Worm (Caenorhabditis elegans) whole organism, L2 larva: Measurements from ENCODE around the gene C45B11.6.

ENCODE experiments used
- ama-1 ChIP-seq: fragments of 150-350 bp; optimal IDR thresholded peaks from 2 replicates; lab custom pipeline; 2018; ENCODE audit warnings: inconsistent platforms
- ceh-82 ChIP-seq: fragments of 150-350 bp; optimal IDR thresholded peaks from 2 replicates; lab custom pipeline; 2014; ENCODE audit warnings: missing biosample characterization, missing genetic modification characterization
- gmeb-1 ChIP-seq: fragments of 150-350 bp; optimal IDR thresholded peaks from 2 replicates; lab custom pipeline; 2014; ENCODE audit warnings: missing biosample characterization, missing genetic modification characterization
- nhr-21 ChIP-seq: fragments of 150-350 bp; optimal IDR thresholded peaks from 2 replicates; lab custom pipeline; 2014; ENCODE audit warnings: missing biosample characterization, missing genetic modification characterization
- nhr-25 ChIP-seq: fragments of 150-350 bp; sonication (generic microtip); optimal IDR thresholded peaks from 3 replicates; lab custom pipeline; 2014; ENCODE audit warnings: missing biosample characterization, missing genetic modification characterization
- nhr-77 ChIP-seq: fragments of 150-350 bp; optimal IDR thresholded peaks from 2 replicates; lab custom pipeline; 2014; ENCODE audit warnings: missing biosample characterization, missing genetic modification characterization
- sma-9 ChIP-seq, 2 experiments: fragments of 150-350 bp in 1 of 2; sonication (generic microtip) in 1 of 2; optimal IDR thresholded peaks; 2 replicates each; lab custom pipeline; 2014 to 2016; ENCODE audit warnings: missing genetic modification characterization in 2 of 2, mild to moderate bottlenecking in 1 of 2, missing biosample characterization in 1 of 2, missing compliant biosample characterization in 1 of 2, missing genetic modification reagents in 1 of 2, moderate library complexity in 1 of 2
- snpc-4 ChIP-seq: fragments of 150-350 bp; optimal IDR thresholded peaks from 2 replicates; lab custom pipeline; 2014; ENCODE audit warnings: missing biosample characterization, missing genetic modification characterization
- unc-55 ChIP-seq: fragments of 150-350 bp; sonication (generic microtip); optimal IDR thresholded peaks from 3 replicates; lab custom pipeline; 2014; ENCODE audit warnings: missing biosample characterization, missing genetic modification reagents, missing genetic modification characterization
- unc-62 ChIP-seq: fragments of 150-350 bp; optimal IDR thresholded peaks from 2 replicates; lab custom pipeline; 2014; ENCODE audit warnings: missing biosample characterization, missing genetic modification reagents, missing genetic modification characterization
- ztf-11 ChIP-seq: sonication (generic microtip); optimal IDR thresholded peaks from 2 replicates; lab custom pipeline; 2017; ENCODE audit warnings: missing biosample characterization, missing genetic modification characterization

ce11 chrV:11004094-11004493 is 39.8 kb upstream of the C45B11.6 start:
- TF ChIP-seq gmeb-1 (tag; lab: Kevin White, UChicago) (no peak), sma-9 (GFP tag; optimal IDR thresholded peaks at IDR 0.05; lab: Kevin White, UChicago) (no peak), sma-9 (tag; optimal IDR thresholded peaks at IDR 0.05; lab: Kevin White, UChicago) (no peak), ceh-82 (tag; lab: Kevin White, UChicago) (no peak), unc-62 (GFP tag; lab: Kevin White, UChicago) (no peak), nhr-77 (tag; lab: Kevin White, UChicago) (no peak), ztf-11 (tag; lab: Kevin White, UChicago) (no peak), nhr-25 (tag; lab: Kevin White, UChicago) (no peak), ama-1 (no peak), nhr-21 (tag; lab: Kevin White, UChicago) (no peak), snpc-4 (tag; lab: Kevin White, UChicago) (no peak), unc-55 (GFP tag; lab: Kevin White, UChicago) (no peak)
